Worm (Caenorhabditis elegans): Measurements from ENCODE around the gene B0303.14.

DNA sequence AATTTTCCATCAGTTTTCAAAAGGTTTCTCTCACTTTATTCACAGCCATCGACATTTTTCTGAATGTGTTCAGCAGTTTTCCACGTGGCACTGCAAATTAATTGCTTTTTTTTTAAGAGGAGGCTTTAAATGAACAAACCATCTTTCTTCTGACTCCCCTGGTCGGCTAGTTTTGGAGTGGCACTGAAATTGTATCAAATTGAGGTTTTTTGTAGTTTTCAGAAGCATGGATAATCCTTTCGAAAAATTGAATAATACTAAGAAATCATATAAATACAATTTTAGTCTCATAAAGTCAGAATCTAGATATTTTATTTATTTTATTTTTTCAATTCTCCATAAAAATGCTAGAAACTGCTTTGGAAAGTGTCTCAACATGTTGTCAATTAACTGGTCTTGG is 11.2 kb downstream of the B0303.14 start, which contains the start of gene B0303.16:
- TF ChIP-seq lin-15B (tag; optimal IDR thresholded peaks at IDR 0.05) (no peak), nhr-90 (tag; optimal IDR thresholded peaks at IDR 0.05; ENCODE audit: poor library complexity) (no peak), nhr-76 (tag; optimal IDR thresholded peaks at IDR 0.05) (no peak), C34B4.2 (tag; optimal IDR thresholded peaks at IDR 0.05) (no peak), lin-13 (GFP tag; optimal IDR thresholded peaks at IDR 0.05) (no peak), nhr-28 (tag; optimal IDR thresholded peaks at IDR 0.05) (no peak), elt-2 (tag; optimal IDR thresholded peaks at IDR 0.05) (no peak), sup-37 (GFP tag; optimal IDR thresholded peaks at IDR 0.05) (no peak), nhr-237 (tag; optimal IDR thresholded peaks at IDR 0.05) (no peak), fos-1 (tag; optimal IDR thresholded peaks at IDR 0.05) (no peak), ama-1 (optimal IDR thresholded peaks at IDR 0.05) (no peak), lir-3 (tag; optimal IDR thresholded peaks at IDR 0.05; ENCODE audit: poor library complexity) (no peak), lsy-2 (tag; optimal IDR thresholded peaks at IDR 0.05) (no peak), egl-27 (tag; optimal IDR thresholded peaks at IDR 0.05) (no peak)

Measured in whole organism, L1 larva.